Worm (Caenorhabditis elegans): ENCODE measurements around the gene gei-4.

- TF ChIP-seq nhr-11 (tag; optimal IDR thresholded peaks at IDR 0.05): peak; percentile 74
- no peak for TF ChIP-seq unc-62 (GFP tag; optimal IDR thresholded peaks at IDR 0.05)
- TF ChIP-seq lin-15B (tag; optimal IDR thresholded peaks at IDR 0.05): peak; percentile 19
- 0 out of 2 replicates have a peak, but pooled peaks have one; percentile 39 for TF ChIP-seq unc-98 (GFP tag; IDR thresholded peaks at IDR 0.05)
- no peak for TF ChIP-seq ceh-63 (GFP tag; optimal IDR thresholded peaks at IDR 0.05)
- TF ChIP-seq pqm-1 (tag; optimal IDR thresholded peaks at IDR 0.05): no peak
- peak; percentile 60 to 86 for TF ChIP-seq lsy-2 (tag; optimal IDR thresholded peaks at IDR 0.05)
- peak; percentile 75 for TF ChIP-seq nhr-237 (tag; optimal IDR thresholded peaks at IDR 0.05)
These were observed 5.0 kb downstream of the gei-4 start for ce11 chrIII:349511-350165.
